Fruit fly (Drosophila melanogaster) whole organism, embryonic: ENCODE data around the gene Tsen2.
A peak's percentile ranks its signal among the peaks of the same experiment; 100 is the strongest.

Experiments used
- Blimp-1 ChIP-seq: fragments of 200-800 bp; sonication (Bioruptor generic); optimal IDR thresholded peaks from 3 replicates; lab custom pipeline; 2018; ENCODE audit warnings: missing biosample characterization, missing genetic modification characterization, mild to moderate bottlenecking, moderate library complexity, missing genetic modification reagents
- CG10274 ChIP-seq: fragments of 200-800 bp; sonication (Bioruptor generic); optimal IDR thresholded peaks from 3 replicates; lab custom pipeline; 2017; ENCODE audit warnings: missing biosample characterization, mild to moderate bottlenecking, missing genetic modification characterization
- CG10959 ChIP-seq: fragments of 200-800 bp; sonication (Bioruptor generic); IDR thresholded peaks from 2 replicates; pipeline ENCODE4 v1.3.6; 2022; ENCODE audit warnings: missing biosample characterization, missing genetic modification characterization
- CG10979 ChIP-seq: fragments of 200-800 bp; sonication (Bioruptor generic); optimal IDR thresholded peaks from 2 replicates; lab custom pipeline; 2018; ENCODE audit warnings: missing biosample characterization, mild to moderate bottlenecking, missing genetic modification characterization, moderate library complexity
- CG11085 ChIP-seq: fragments of 200-800 bp; sonication (Bioruptor generic); IDR thresholded peaks from 2 replicates; pipeline ENCODE4 v1.3.6; 2022; ENCODE audit warnings: missing biosample characterization, missing genetic modification characterization
- CG11398 ChIP-seq: fragments of 200-800 bp; sonication (Bioruptor generic); optimal IDR thresholded peaks from 2 replicates; lab custom pipeline; 2016; ENCODE audit warnings: missing biosample characterization, missing genetic modification characterization
- CG11696 ChIP-seq: fragments of 200-800 bp; sonication (Bioruptor generic); IDR thresholded peaks from 2 replicates; pipeline ENCODE4 v1.3.6; 2022; ENCODE audit warnings: missing biosample characterization, missing genetic modification characterization
- CG12219 ChIP-seq: fragments of 200-800 bp; sonication (Bioruptor generic); optimal IDR thresholded peaks from 3 replicates; lab custom pipeline; 2018; ENCODE audit warnings: missing biosample characterization, mild to moderate bottlenecking, missing genetic modification characterization
- CG12236 ChIP-seq: fragments of 200-800 bp; sonication (Bioruptor generic); optimal IDR thresholded peaks from 2 replicates; lab custom pipeline; 2016; ENCODE audit warnings: missing biosample characterization, missing genetic modification characterization
- CG12299 ChIP-seq: fragments of 200-800 bp; sonication (Bioruptor generic); optimal IDR thresholded peaks from 2 replicates; lab custom pipeline; 2018; ENCODE audit warnings: missing biosample characterization, mild to moderate bottlenecking, missing genetic modification characterization
- CG15269 ChIP-seq: fragments of 200-800 bp; sonication (Bioruptor generic); optimal IDR thresholded peaks from 2 replicates; lab custom pipeline; 2018; ENCODE audit warnings: missing biosample characterization, mild to moderate bottlenecking, missing genetic modification characterization, moderate library complexity
- CG1529 ChIP-seq: fragments of 200-800 bp; sonication (Bioruptor generic); optimal IDR thresholded peaks from 3 replicates; lab custom pipeline; 2018; ENCODE audit warnings: missing biosample characterization, missing genetic modification characterization
- CG16815 ChIP-seq: fragments of 200-800 bp; sonication (Bioruptor generic); optimal IDR thresholded peaks from 3 replicates; lab custom pipeline; 2017; ENCODE audit warnings: missing biosample characterization, mild to moderate bottlenecking, missing genetic modification characterization
- CG2199 ChIP-seq: fragments of 200-800 bp; sonication (Bioruptor generic); IDR thresholded peaks from 3 replicates; pipeline ENCODE4 v1.3.6; 2022; ENCODE audit warnings: missing biosample characterization, missing genetic modification characterization
- CG31224 ChIP-seq: fragments of 200-800 bp; sonication (Bioruptor generic); IDR thresholded peaks from 2 replicates; pipeline ENCODE4 v1.3.6; 2022; ENCODE audit warnings: missing biosample characterization, missing genetic modification characterization
- CG3407 ChIP-seq: fragments of 200-800 bp; sonication (Bioruptor generic); optimal IDR thresholded peaks from 2 replicates; lab custom pipeline; 2018; ENCODE audit warnings: missing biosample characterization, mild to moderate bottlenecking, missing genetic modification characterization
- CG4404 ChIP-seq: fragments of 200-800 bp; sonication (Bioruptor generic); IDR thresholded peaks from 2 replicates; pipeline ENCODE4 v1.3.6; 2022; ENCODE audit warnings: missing biosample characterization, missing genetic modification characterization
- CG7372 ChIP-seq: fragments of 200-800 bp; sonication (Bioruptor generic); IDR thresholded peaks from 2 replicates; pipeline ENCODE4 v1.3.6; 2022; ENCODE audit warnings: missing biosample characterization, missing genetic modification characterization
- CG8089 ChIP-seq: fragments of 200-800 bp; sonication (Bioruptor generic); optimal IDR thresholded peaks from 3 replicates; lab custom pipeline; 2016; ENCODE audit warnings: missing biosample characterization, missing genetic modification characterization
- CG9437 ChIP-seq: fragments of 200-800 bp; sonication (Bioruptor generic); optimal IDR thresholded peaks from 2 replicates; lab custom pipeline; 2018; ENCODE audit warnings: missing biosample characterization, mild to moderate bottlenecking, missing genetic modification characterization
- CHES-1-like ChIP-seq: fragments of 200-800 bp; sonication (Bioruptor generic); optimal IDR thresholded peaks from 2 replicates; lab custom pipeline; 2016; ENCODE audit warnings: missing biosample characterization, missing genetic modification characterization
- D ChIP-seq, 2 experiments: fragments of 200-800 bp in 1 of 2; fragments of >200 bp in 1 of 2; sonication (Bioruptor generic) in 1 of 2; optimal IDR thresholded peaks; 2 replicates in 1 of 2; 3 replicates in 1 of 2; lab custom pipeline; 2017; ENCODE audit warnings: mild to moderate bottlenecking in 1 of 2, missing biosample characterization in 1 of 2, missing genetic modification characterization in 1 of 2, missing genetic modification reagents in 1 of 2
- E2f1 ChIP-seq: fragments of 200-800 bp; sonication (Bioruptor generic); IDR thresholded peaks from 2 replicates; pipeline ENCODE4 v1.3.6; 2022; ENCODE audit warnings: missing biosample characterization, missing genetic modification characterization
- Fer1 ChIP-seq: fragments of 200-800 bp; sonication (Bioruptor generic); optimal IDR thresholded peaks from 2 replicates; lab custom pipeline; 2017; ENCODE audit warnings: missing biosample characterization, mild to moderate bottlenecking, missing genetic modification characterization
- GATAe ChIP-seq: fragments of 200-800 bp; sonication (Bioruptor generic); conservative IDR thresholded peaks from 2 replicates; pipeline ENCODE4 v1.3.6; 2022; ENCODE audit warnings: missing biosample characterization, missing genetic modification characterization
- HmgD ChIP-seq: fragments of 200-800 bp; sonication (Bioruptor generic); optimal IDR thresholded peaks from 3 replicates; lab custom pipeline; 2016; ENCODE audit warnings: missing biosample characterization, missing genetic modification characterization
- HmgZ ChIP-seq: fragments of 200-800 bp; sonication (Bioruptor generic); optimal IDR thresholded peaks from 2 replicates; lab custom pipeline; 2018; ENCODE audit warnings: missing biosample characterization, mild to moderate bottlenecking, missing genetic modification characterization
- Hr51 ChIP-seq, 2 experiments: fragments of 200-800 bp; sonication (Bioruptor generic); optimal IDR thresholded peaks; 2 replicates in 1 of 2; 3 replicates in 1 of 2; lab custom pipeline; 2016 to 2018; ENCODE audit warnings: missing biosample characterization in 2 of 2, missing genetic modification characterization in 2 of 2, mild to moderate bottlenecking in 1 of 2, moderate library complexity in 1 of 2
- Kr ChIP-seq: fragments of 200-800 bp; sonication (Bioruptor generic); optimal IDR thresholded peaks from 2 replicates; lab custom pipeline; 2017; ENCODE audit warnings: missing biosample characterization, mild to moderate bottlenecking, missing genetic modification characterization
- NfI ChIP-seq: fragments of 200-800 bp; sonication (Bioruptor generic); optimal IDR thresholded peaks from 3 replicates; lab custom pipeline; 2018; ENCODE audit warnings: missing biosample characterization, mild to moderate bottlenecking, missing genetic modification characterization, moderate library complexity
- Six4 ChIP-seq: fragments of 200-800 bp; sonication (Bioruptor generic); optimal IDR thresholded peaks from 2 replicates; lab custom pipeline; 2016; ENCODE audit warnings: missing biosample characterization, missing genetic modification characterization
- ap ChIP-seq: fragments of 200-800 bp; sonication (Bioruptor generic); IDR thresholded peaks from 2 replicates; pipeline ENCODE4 v1.3.6; 2022; ENCODE audit warnings: missing biosample characterization, missing genetic modification characterization
- bowl ChIP-seq: fragments of 200-800 bp; sonication (Bioruptor generic); IDR thresholded peaks from 2 replicates; pipeline ENCODE4 v1.3.6; 2022; ENCODE audit warnings: missing biosample characterization, missing genetic modification characterization
- chif ChIP-seq, 2 experiments: fragments of 200-800 bp; sonication (Bioruptor generic); optimal IDR thresholded peaks; 3 replicates each; lab custom pipeline; 2016; ENCODE audit warnings: missing biosample characterization in 2 of 2, missing genetic modification characterization in 2 of 2
- gcm ChIP-seq: fragments of 200-800 bp; sonication (Bioruptor generic); optimal IDR thresholded peaks from 2 replicates; lab custom pipeline; 2019; ENCODE audit warnings: missing biosample characterization, mild to moderate bottlenecking, missing genetic modification characterization, moderate library complexity
- hkb ChIP-seq, 2 experiments: fragments of 200-800 bp in 1 of 2; fragments of >200 bp in 1 of 2; sonication (Bioruptor generic) in 1 of 2; IDR thresholded peaks in 1 of 2; optimal IDR thresholded peaks in 1 of 2; 2 replicates each; pipeline versions ENCODE4 v1.3.6 to Lab custom; 2017 to 2022; ENCODE audit warnings: missing biosample characterization in 1 of 2, missing genetic modification characterization in 1 of 2
- kni ChIP-seq: fragments of 200-800 bp; sonication (Bioruptor generic); optimal IDR thresholded peaks from 3 replicates; lab custom pipeline; 2017; ENCODE audit warnings: mild to moderate bottlenecking, missing biosample characterization, missing genetic modification reagents, missing genetic modification characterization
- mirr ChIP-seq: fragments of 200-800 bp; sonication (Bioruptor generic); optimal IDR thresholded peaks from 3 replicates; lab custom pipeline; 2018; ENCODE audit warnings: missing biosample characterization, mild to moderate bottlenecking, missing genetic modification characterization
- nau ChIP-seq: fragments of 200-800 bp; sonication (Bioruptor generic); optimal IDR thresholded peaks from 3 replicates; lab custom pipeline; 2017; ENCODE audit warnings: missing biosample characterization, mild to moderate bottlenecking, missing genetic modification characterization, missing genetic modification reagents
- nerfin-1 ChIP-seq: fragments of 200-800 bp; sonication (Bioruptor generic); optimal IDR thresholded peaks from 3 replicates; lab custom pipeline; 2019; ENCODE audit warnings: missing biosample characterization, mild to moderate bottlenecking, missing genetic modification characterization, moderate library complexity
- p53 ChIP-seq: fragments of 200-800 bp; sonication (Bioruptor generic); optimal IDR thresholded peaks from 2 replicates; lab custom pipeline; 2016; ENCODE audit warnings: missing biosample characterization, missing genetic modification characterization
- pan ChIP-seq, 4 experiments: fragments of >200 bp in 3 of 4; fragments of 200-800 bp in 1 of 4; sonication (Bioruptor generic) in 1 of 4; optimal IDR thresholded peaks in 3 of 4; IDR thresholded peaks in 1 of 4; 2 replicates each; pipeline versions ENCODE4 v1.3.6 to Lab custom; 2017 to 2022; ENCODE audit warnings: missing biosample characterization in 2 of 4, missing genetic modification characterization in 2 of 4, mixed read lengths in 1 of 4
- ro ChIP-seq: fragments of 200-800 bp; sonication (Bioruptor generic); IDR thresholded peaks from 2 replicates; pipeline ENCODE4 v1.3.6; 2022; ENCODE audit warnings: missing biosample characterization, missing genetic modification characterization
- sna ChIP-seq: fragments of 200-800 bp; sonication (Bioruptor generic); IDR thresholded peaks from 2 replicates; pipeline ENCODE4 v1.3.6; 2022; ENCODE audit warnings: missing biosample characterization, missing genetic modification characterization; ENCODE audit not compliant: partially characterized antibody
- sr ChIP-seq: fragments of 200-800 bp; sonication (Bioruptor generic); IDR thresholded peaks from 3 replicates; pipeline ENCODE4 v1.3.6; 2022; ENCODE audit warnings: missing biosample characterization, missing genetic modification characterization
- vfl ChIP-seq: fragments of 200-800 bp; sonication (Bioruptor generic); optimal IDR thresholded peaks from 2 replicates; lab custom pipeline; 2016; ENCODE audit warnings: missing biosample characterization, missing genetic modification characterization
- wdn ChIP-seq: fragments of 200-800 bp; sonication (Bioruptor generic); IDR thresholded peaks from 2 replicates; pipeline ENCODE4 v1.3.6; 2022; ENCODE audit warnings: missing biosample characterization, missing genetic modification characterization
- zfh1 ChIP-seq: fragments of 200-800 bp; sonication (Bioruptor generic); IDR thresholded peaks from 3 replicates; pipeline ENCODE4 v1.3.6; 2022; ENCODE audit warnings: missing biosample characterization, missing genetic modification characterization

Tsen2 gene

DNA sequence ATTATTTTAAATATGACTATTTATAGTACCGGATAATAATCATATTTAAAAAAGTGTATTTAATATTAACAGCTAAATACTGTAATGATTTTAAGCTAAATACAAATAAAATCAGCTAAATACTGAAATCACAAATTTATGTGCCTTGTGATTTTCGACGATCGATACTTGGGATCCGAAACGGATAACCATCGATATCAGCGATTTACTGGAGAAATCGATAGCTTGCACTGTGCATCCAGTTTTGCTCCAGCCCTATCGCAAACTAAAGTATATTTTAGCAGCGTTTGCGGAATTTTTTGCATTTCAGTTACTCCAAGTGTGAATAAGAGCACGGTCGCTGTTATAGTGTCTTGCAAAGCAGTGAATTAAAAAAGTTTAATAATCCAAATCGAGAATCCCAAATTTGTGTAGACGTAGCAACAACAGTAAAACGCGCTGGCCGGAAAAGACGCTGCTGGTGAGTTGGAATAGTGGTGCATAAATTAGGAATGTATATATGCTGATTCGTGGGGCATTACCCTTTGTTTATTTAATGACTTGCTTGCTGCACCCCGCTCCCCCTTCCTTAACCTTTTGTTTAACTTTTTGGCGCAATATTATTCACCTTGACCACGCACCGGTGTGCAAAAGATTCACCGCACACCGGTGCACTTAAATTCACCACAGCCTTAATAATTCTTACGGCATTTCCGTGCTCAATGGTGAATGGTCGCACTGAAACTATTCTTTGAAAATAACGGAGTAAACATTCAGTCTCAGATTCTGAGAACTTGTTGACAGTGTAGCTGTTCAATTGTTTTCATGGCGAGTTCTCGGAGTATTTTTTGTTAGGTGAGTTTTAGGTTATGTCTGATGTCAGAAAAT lies 49.5 kb upstream of the Tsen2 start, which contains the start of the genes grp and squ (continued):
- no peak for TF ChIP-seq kni (GFP tag; lab: Kevin White, UChicago)
- peak; percentile 31 for TF ChIP-seq CHES-1-like
- TF ChIP-seq zfh1 (GFP tag; lab: Robert Waterston, UW) = no peak
- no peak for TF ChIP-seq Hr51 (GFP tag; optimal IDR thresholded peaks at IDR 0.05; lab: Kevin White, UChicago)
- TF ChIP-seq D (optimal IDR thresholded peaks at IDR 0.05; lab: Kevin White, UChicago) = no peak
- TF ChIP-seq D (GFP tag; optimal IDR thresholded peaks at IDR 0.05; lab: Kevin White, UChicago) = no peak
- no peak for TF ChIP-seq Kr (GFP tag; lab: Kevin White, UChicago)
- no peak for TF ChIP-seq CG12219 (GFP tag; lab: Kevin White, UChicago)
- no peak for TF ChIP-seq CG7372
- no peak for TF ChIP-seq CG1529 (GFP tag; lab: Kevin White, UChicago)
- no peak for TF ChIP-seq GATAe
- TF ChIP-seq HmgD (GFP tag; lab: Kevin White, UChicago) = no peak
- no peak for TF ChIP-seq NfI (GFP tag; lab: Kevin White, UChicago)
- peak; percentile 15 for TF ChIP-seq nau (GFP tag; lab: Kevin White, UChicago)
- no peak for TF ChIP-seq CG2199 (GFP tag; lab: Robert Waterston, UW)
- no peak for TF ChIP-seq sr
- TF ChIP-seq CG4404 (GFP tag; lab: Robert Waterston, UW) = no peak
- TF ChIP-seq chif (GFP tag; optimal IDR thresholded peaks at IDR 0.05; lab: Kevin White, UChicago) = no peak
- no peak for TF ChIP-seq CG10979 (tag; lab: Kevin White, UChicago)
- no peak for TF ChIP-seq CG11398 (GFP tag; lab: Kevin White, UChicago)
- peak; percentile 39; the same call in 1 of the 2 replicates for TF ChIP-seq E2f1 (GFP tag; lab: Robert Waterston, UW)
- TF ChIP-seq hkb (optimal IDR thresholded peaks at IDR 0.05; lab: Kevin White, UChicago) = no peak
- TF ChIP-seq hkb (GFP tag; IDR thresholded peaks at IDR 0.05; lab: Robert Waterston, UW) = 0 out of 2 replicates have a peak, but pooled peaks have one; percentile 8
- TF ChIP-seq CG3407 = no peak
- no peak for TF ChIP-seq Six4 (GFP tag; lab: Kevin White, UChicago)
- TF ChIP-seq Fer1 (GFP tag; lab: Kevin White, UChicago) = peak; percentile 7
- no peak for TF ChIP-seq ap (GFP tag; lab: Robert Waterston, UW)
- no peak for TF ChIP-seq CG10959 (GFP tag; lab: Robert Waterston, UW)
- no peak for TF ChIP-seq CG15269 (tag; lab: Kevin White, UChicago)
- no peak for TF ChIP-seq CG10274
- TF ChIP-seq CG12236 (GFP tag; lab: Kevin White, UChicago) = no peak
- TF ChIP-seq wdn = no peak
- no peak for TF ChIP-seq pan (optimal IDR thresholded peaks at IDR 0.05; lab: Kevin White, UChicago)
- TF ChIP-seq pan (GFP tag; optimal IDR thresholded peaks at IDR 0.05 in 1 of 2, IDR thresholded peaks at IDR 0.05 in 1 of 2) = peak in 1 of 2 experiments; percentile 11
- no peak for TF ChIP-seq mirr (GFP tag; lab: Kevin White, UChicago)
- TF ChIP-seq nerfin-1 (tag; lab: Kevin White, UChicago) = peak; percentile 62
- no peak for TF ChIP-seq bowl (GFP tag; lab: Robert Waterston, UW)
- no peak for TF ChIP-seq CG8089 (GFP tag; lab: Kevin White, UChicago)
- TF ChIP-seq HmgZ = no peak
- no peak for TF ChIP-seq gcm (GFP tag; lab: Kevin White, UChicago)
- TF ChIP-seq CG16815 (GFP tag; lab: Kevin White, UChicago) = no peak
- no peak for TF ChIP-seq CG12299 (tag; lab: Kevin White, UChicago)
- no peak for TF ChIP-seq CG11696 (GFP tag; lab: Robert Waterston, UW)
- TF ChIP-seq sna = peak; percentile 91
- TF ChIP-seq CG11085 (GFP tag; lab: Robert Waterston, UW) = no peak
- no peak for TF ChIP-seq vfl
- no peak for TF ChIP-seq Blimp-1 (GFP tag; lab: Kevin White, UChicago)
- no peak for TF ChIP-seq CG9437
- TF ChIP-seq ro (GFP tag; lab: Robert Waterston, UW) = no peak
- no peak for TF ChIP-seq p53 (GFP tag; lab: Kevin White, UChicago)
- TF ChIP-seq CG31224 (GFP tag; lab: Robert Waterston, UW) = no peak
